Fruit fly (Drosophila melanogaster) S2 (cell line): Measurements from ENCODE around the gene CG7182.

Experiments
- CG8478 ChIP-seq: fragments of >200 bp; optimal IDR thresholded peaks from 2 replicates; lab custom pipeline; 2018
- CTCF ChIP-seq, 2 experiments: fragments of >200 bp; optimal IDR thresholded peaks; 2 replicates each; lab custom pipeline; 2018

dm6 chr3L:8394132-8394531, 48.0 kb upstream of the CG7182 start:
- TF ChIP-seq CTCF (optimal IDR thresholded peaks at IDR 0.05; lab: Kevin White, UChicago) (no peak), CG8478 (lab: Kevin White, UChicago) (no peak)
